Worm (Caenorhabditis elegans): ENCODE measurements around the gene F38B2.2.

- TF ChIP-seq T22C8.4 (GFP tag; IDR thresholded peaks at IDR 0.05): no peak
- TF ChIP-seq ztf-29 (GFP tag; IDR thresholded peaks at IDR 0.05): no peak
- TF ChIP-seq ref-1 (GFP tag; conservative IDR thresholded peaks at IDR 0.05): no peak
- no peak for TF ChIP-seq cog-1 (tag; optimal IDR thresholded peaks at IDR 0.05)
Observed at ce11 chrX:11270882-11271281, 8.3 kb downstream of the F38B2.2 start, which contains the start of gene ifa-1.

All from whole organism, midembryonic.